Worm (Caenorhabditis elegans) whole organism, L4 larva: ENCODE measurements around the gene sdz-8.

ENCODE experiments used
- F10B5.3 ChIP-seq: sonication (generic microtip); optimal IDR thresholded peaks from 2 replicates; lab custom pipeline; 2016; ENCODE audit warnings: mild to moderate bottlenecking, missing genetic modification characterization, missing compliant biosample characterization
- F37D6.2 ChIP-seq: sonication (generic microtip); optimal IDR thresholded peaks from 2 replicates; lab custom pipeline; 2016; ENCODE audit warnings: mild to moderate bottlenecking, missing genetic modification characterization, missing compliant biosample characterization
- F44E2.7 ChIP-seq: fragments of 200-800 bp; sonication (Bioruptor generic); IDR thresholded peaks from 2 replicates; pipeline ENCODE4 v2.1.2; 2022; ENCODE audit warnings: missing genetic modification characterization, missing compliant biosample characterization
- F49E8.2 ChIP-seq: sonication (generic microtip); optimal IDR thresholded peaks from 2 replicates; lab custom pipeline; 2016; ENCODE audit warnings: missing compliant biosample characterization, mild to moderate bottlenecking, missing genetic modification characterization, borderline replicate concordance
- Y48G9A.11 ChIP-seq: fragments of 200-800 bp; sonication (Bioruptor generic); IDR thresholded peaks from 2 replicates; pipeline ENCODE4 v1.3.6; 2022; ENCODE audit warnings: missing genetic modification reagents, missing genetic modification characterization, missing compliant biosample characterization
- Y5F2A.4 ChIP-seq: fragments of 200-800 bp; sonication (Bioruptor generic); optimal IDR thresholded peaks from 2 replicates; lab custom pipeline; 2018; ENCODE audit warnings: mild to moderate bottlenecking, missing genetic modification characterization, missing compliant biosample characterization
- aha-1 ChIP-seq: fragments of 150-350 bp; peaks from one replicate; lab custom pipeline; 2014; ENCODE audit warnings: missing biosample characterization, missing genetic modification characterization
- aly-2 ChIP-seq: sonication (generic microtip); optimal IDR thresholded peaks from 2 replicates; lab custom pipeline; 2018; ENCODE audit warnings: missing biosample characterization, missing genetic modification characterization
- ama-1 ChIP-seq: fragments of 150-350 bp; optimal IDR thresholded peaks from 2 replicates; lab custom pipeline; 2014; ENCODE audit warnings: inconsistent platforms, mixed read lengths
- attf-4 ChIP-seq: sonication (generic microtip); optimal IDR thresholded peaks from 3 replicates; lab custom pipeline; 2017; ENCODE audit warnings: missing biosample characterization, missing genetic modification characterization
- ceh-62 ChIP-seq: sonication (generic microtip); optimal IDR thresholded peaks from 2 replicates; lab custom pipeline; 2017; ENCODE audit warnings: missing biosample characterization, missing genetic modification characterization
- ceh-82 ChIP-seq: sonication (generic microtip); optimal IDR thresholded peaks from 2 replicates; lab custom pipeline; 2017; ENCODE audit warnings: missing biosample characterization, missing genetic modification characterization
- ces-1 ChIP-seq: fragments of 150-350 bp; sonication (generic microtip); optimal IDR thresholded peaks from 4 replicates; lab custom pipeline; 2014; ENCODE audit warnings: missing biosample characterization, missing genetic modification reagents, missing genetic modification characterization
- ctbp-1 ChIP-seq: fragments of 200-800 bp; sonication (Bioruptor generic); IDR thresholded peaks from 2 replicates; pipeline ENCODE4 v1.3.6; 2022; ENCODE audit warnings: missing genetic modification reagents, missing genetic modification characterization, missing compliant biosample characterization
- daf-16 ChIP-seq, 3 experiments: sonication (generic microtip); optimal IDR thresholded peaks; 2 replicates each; lab custom pipeline; 2016 to 2017; ENCODE audit warnings: missing genetic modification characterization in 3 of 3, missing genetic modification reagents in 3 of 3, mild to moderate bottlenecking in 2 of 3, missing compliant biosample characterization in 2 of 3, missing biosample characterization in 1 of 3, moderate library complexity in 1 of 3
- daf-8 ChIP-seq: fragments of 200-800 bp; sonication (Bioruptor generic); IDR thresholded peaks from 2 replicates; pipeline ENCODE4 v1.3.6; 2022; ENCODE audit warnings: missing genetic modification characterization, missing compliant biosample characterization
- dmd-6 ChIP-seq: fragments of 200-800 bp; sonication (Bioruptor generic); IDR thresholded peaks from 2 replicates; pipeline ENCODE4 v1.3.6; 2022; ENCODE audit warnings: missing genetic modification reagents, missing genetic modification characterization, missing compliant biosample characterization
- dmd-8 ChIP-seq: fragments of 200-800 bp; sonication (Bioruptor generic); IDR thresholded peaks from 2 replicates; pipeline ENCODE4 v1.3.6; 2022; ENCODE audit warnings: missing genetic modification characterization, missing compliant biosample characterization
- dpl-1 ChIP-seq: fragments of 150-350 bp; optimal IDR thresholded peaks from 2 replicates; lab custom pipeline; 2014; ENCODE audit warnings: missing biosample characterization, missing genetic modification reagents, missing genetic modification characterization
- fkh-10 ChIP-seq: fragments of 150-350 bp; optimal IDR thresholded peaks from 2 replicates; lab custom pipeline; 2014; ENCODE audit warnings: missing biosample characterization, missing genetic modification reagents, missing genetic modification characterization
- hlh-11 ChIP-seq: fragments of 200-800 bp; sonication (Bioruptor generic); optimal IDR thresholded peaks from 2 replicates; lab custom pipeline; 2018; ENCODE audit warnings: mild to moderate bottlenecking, missing genetic modification characterization, missing compliant biosample characterization
- lim-7 ChIP-seq: fragments of 200-800 bp; sonication (Bioruptor generic); IDR thresholded peaks from 2 replicates; pipeline ENCODE4 v1.3.6; 2022; ENCODE audit warnings: missing genetic modification characterization, missing compliant biosample characterization
- lin-1 ChIP-seq: fragments of 200-800 bp; sonication (Bioruptor generic); IDR thresholded peaks from 2 replicates; pipeline ENCODE4 v1.3.6; 2022; ENCODE audit warnings: missing genetic modification reagents, missing genetic modification characterization, missing compliant biosample characterization
- lin-29 ChIP-seq: fragments of 200-800 bp; sonication (Bioruptor generic); IDR thresholded peaks from 2 replicates; pipeline ENCODE4 v1.3.6; 2022; ENCODE audit warnings: missing genetic modification reagents, missing genetic modification characterization, missing compliant biosample characterization
- lin-38 ChIP-seq: fragments of 200-800 bp; sonication (Bioruptor generic); IDR thresholded peaks from 2 replicates; pipeline ENCODE4 v1.3.6; 2022; ENCODE audit warnings: missing genetic modification reagents, missing genetic modification characterization, missing compliant biosample characterization
- lin-39 ChIP-seq: fragments of 150-350 bp; optimal IDR thresholded peaks from 2 replicates; lab custom pipeline; 2014; ENCODE audit warnings: missing biosample characterization, missing genetic modification reagents, missing genetic modification characterization
- madf-5 ChIP-seq, 2 experiments: fragments of 200-800 bp; sonication (Bioruptor generic); IDR thresholded peaks; 2 replicates each; pipeline ENCODE4 v1.3.6; 2022; ENCODE audit warnings: missing compliant biosample characterization in 2 of 2, missing genetic modification characterization in 2 of 2
- madf-9 ChIP-seq: fragments of 200-800 bp; sonication (Bioruptor generic); conservative IDR thresholded peaks from 2 replicates; pipeline ENCODE4 v1.3.6; 2022; ENCODE audit warnings: missing genetic modification reagents, missing genetic modification characterization, missing compliant biosample characterization
- mdl-1 ChIP-seq, 2 experiments: fragments of 150-350 bp in 1 of 2; sonication (generic microtip) in 1 of 2; optimal IDR thresholded peaks; 2 replicates each; lab custom pipeline; 2014 to 2017; ENCODE audit warnings: missing biosample characterization in 2 of 2, missing genetic modification characterization in 2 of 2
- mdt-29 ChIP-seq: fragments of 200-800 bp; sonication (Bioruptor generic); IDR thresholded peaks from 2 replicates; pipeline ENCODE4 v1.3.6; 2022; ENCODE audit warnings: missing genetic modification reagents, missing genetic modification characterization, missing compliant biosample characterization
- mxl-2 ChIP-seq: fragments of 200-800 bp; sonication (Bioruptor generic); conservative IDR thresholded peaks from 2 replicates; pipeline ENCODE4 v1.3.6; 2022; ENCODE audit warnings: missing genetic modification reagents, missing genetic modification characterization, missing compliant biosample characterization
- mxl-3 ChIP-seq: fragments of 200-800 bp; sonication (Bioruptor generic); optimal IDR thresholded peaks from 2 replicates; lab custom pipeline; 2018; ENCODE audit warnings: mild to moderate bottlenecking, missing genetic modification characterization, missing compliant biosample characterization
- nhr-102 ChIP-seq: sonication (generic microtip); optimal IDR thresholded peaks from 2 replicates; lab custom pipeline; 2016; ENCODE audit warnings: mild to moderate bottlenecking, missing genetic modification characterization, moderate library complexity, missing compliant biosample characterization
- nhr-111 ChIP-seq: fragments of 200-800 bp; sonication (Bioruptor generic); optimal IDR thresholded peaks from 2 replicates; lab custom pipeline; 2018; ENCODE audit warnings: mild to moderate bottlenecking, missing genetic modification characterization, missing compliant biosample characterization
- nhr-237 ChIP-seq: sonication (generic microtip); optimal IDR thresholded peaks from 2 replicates; lab custom pipeline; 2017; ENCODE audit warnings: missing biosample characterization, missing genetic modification characterization
- nhr-25 ChIP-seq: sonication (generic microtip); optimal IDR thresholded peaks from 2 replicates; lab custom pipeline; 2017; ENCODE audit warnings: missing genetic modification characterization, mild to moderate bottlenecking, missing compliant biosample characterization, antibody characterized with exemption, moderate library complexity, borderline replicate concordance; ENCODE audit not compliant: insufficient read depth
- nhr-42 ChIP-seq: fragments of 200-800 bp; sonication (Bioruptor generic); IDR thresholded peaks from 2 replicates; pipeline ENCODE4 v1.3.6; 2022; ENCODE audit warnings: missing genetic modification characterization, missing compliant biosample characterization
- nhr-48 ChIP-seq: sonication (generic microtip); optimal IDR thresholded peaks from 2 replicates; lab custom pipeline; 2016; ENCODE audit warnings: mild to moderate bottlenecking, missing genetic modification characterization, missing compliant biosample characterization
- nhr-76 ChIP-seq: fragments of 150-350 bp; optimal IDR thresholded peaks from 2 replicates; lab custom pipeline; 2014; ENCODE audit warnings: missing biosample characterization, missing genetic modification characterization
- nhr-77 ChIP-seq: fragments of 150-350 bp; optimal IDR thresholded peaks from 2 replicates; lab custom pipeline; 2014; ENCODE audit warnings: missing biosample characterization, missing genetic modification characterization
- pha-4 ChIP-seq, 2 experiments: fragments of 150-350 bp in 1 of 2; fragments of 200-800 bp in 1 of 2; sonication (Bioruptor generic) in 1 of 2; IDR thresholded peaks in 1 of 2; optimal IDR thresholded peaks in 1 of 2; 2 replicates each; pipeline versions ENCODE4 v1.3.6 to Lab custom; 2014 to 2022; ENCODE audit warnings: missing genetic modification characterization in 2 of 2, missing genetic modification reagents in 2 of 2, missing biosample characterization in 1 of 2, missing compliant biosample characterization in 1 of 2
- pqm-1 ChIP-seq: sonication (generic microtip); optimal IDR thresholded peaks from 2 replicates; lab custom pipeline; 2017; ENCODE audit warnings: missing biosample characterization, missing genetic modification characterization
- skn-1 ChIP-seq: fragments of 150-350 bp; optimal IDR thresholded peaks from 2 replicates; lab custom pipeline; 2014; ENCODE audit warnings: missing biosample characterization, missing genetic modification characterization
- snpc-4 ChIP-seq: fragments of 150-350 bp; optimal IDR thresholded peaks from 2 replicates; lab custom pipeline; 2014; ENCODE audit warnings: missing biosample characterization, missing genetic modification characterization
- spr-1 ChIP-seq: sonication (generic microtip); optimal IDR thresholded peaks from 2 replicates; lab custom pipeline; 2016; ENCODE audit warnings: mild to moderate bottlenecking, missing genetic modification characterization, missing compliant biosample characterization
- tag-97 ChIP-seq: fragments of 200-800 bp; sonication (Bioruptor generic); IDR thresholded peaks from 2 replicates; pipeline ENCODE4 v1.3.6; 2022; ENCODE audit warnings: missing genetic modification characterization, missing compliant biosample characterization
- tra-1 ChIP-seq: fragments of 200-800 bp; sonication (Bioruptor generic); IDR thresholded peaks from 2 replicates; pipeline ENCODE4 v1.3.6; 2022; ENCODE audit warnings: missing genetic modification reagents, missing genetic modification characterization, missing compliant biosample characterization
- zag-1 ChIP-seq: fragments of 150-350 bp; optimal IDR thresholded peaks from 2 replicates; lab custom pipeline; 2014; ENCODE audit warnings: missing biosample characterization, missing genetic modification characterization
- ztf-11 ChIP-seq: fragments of 150-350 bp; optimal IDR thresholded peaks from 2 replicates; lab custom pipeline; 2014; ENCODE audit warnings: missing biosample characterization, missing genetic modification characterization
- ztf-7 ChIP-seq: fragments of 150-350 bp; optimal IDR thresholded peaks from 2 replicates; lab custom pipeline; 2014; ENCODE audit warnings: missing biosample characterization, missing genetic modification characterization

Gene sdz-8

DNA sequence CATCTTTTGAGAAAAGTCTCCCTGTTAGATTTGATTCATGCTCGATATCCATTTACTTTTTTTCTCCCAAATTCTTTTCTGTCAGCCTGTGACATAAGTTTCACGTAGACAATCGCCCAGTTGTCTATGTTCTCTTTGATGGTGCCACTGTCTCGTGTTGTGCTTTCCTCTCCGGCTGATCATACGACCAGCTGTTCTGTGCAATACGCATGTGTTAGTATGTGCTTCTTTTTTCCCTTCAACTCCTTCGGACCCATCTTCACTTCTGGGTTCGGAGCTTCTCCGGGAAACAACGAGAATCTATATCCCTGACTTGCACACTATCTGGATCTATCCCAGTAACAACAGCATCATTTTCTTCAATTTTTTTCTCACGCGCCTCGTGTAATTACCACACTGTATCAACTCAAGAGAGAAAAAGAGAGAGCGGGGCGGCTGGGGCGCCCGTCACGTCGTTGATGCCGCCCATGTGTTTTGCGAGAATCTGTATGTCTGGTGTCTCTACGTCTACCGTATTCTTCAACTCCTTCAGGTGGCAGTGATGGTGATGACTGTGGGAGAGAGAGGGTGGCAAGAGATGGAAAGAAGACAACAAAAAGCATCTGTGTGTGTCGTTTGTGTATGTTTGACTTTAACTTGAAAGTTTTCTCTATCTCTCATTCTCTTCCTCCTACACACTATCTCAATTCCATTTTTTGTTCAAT lies 16.0 kb upstream of the sdz-8 start (continued):
- TF ChIP-seq daf-16 (GFP tag; optimal IDR thresholded peaks at IDR 0.05; lab: Kevin White, UChicago) (peak; percentile 62 to 96), daf-16 (tag; optimal IDR thresholded peaks at IDR 0.05; lab: Kevin White, UChicago) (peak; percentile 91), fkh-10 (GFP tag; lab: Kevin White, UChicago) (no peak), nhr-77 (peak; percentile 40), tra-1 (peak; percentile 81), ztf-11 (tag; lab: Kevin White, UChicago) (no peak), lim-7 (GFP tag; lab: Robert Waterston, UW) (no peak), mxl-2 (GFP tag; lab: Robert Waterston, UW) (no peak), nhr-102 (tag; lab: Kevin White, UChicago) (peak; percentile 49), dpl-1 (GFP tag; lab: Kevin White, UChicago) (no peak), daf-8 (GFP tag; lab: Robert Waterston, UW) (no peak), dmd-6 (peak; percentile 92), attf-4 (tag; lab: Kevin White, UChicago) (no peak), aly-2 (tag; lab: Kevin White, UChicago) (no peak), zag-1 (no peak), pha-4 (GFP tag; IDR thresholded peaks at IDR 0.05; lab: Robert Waterston, UW) (peak; percentile 59; the same call in 1 of the 2 replicates), pha-4 (tag; optimal IDR thresholded peaks at IDR 0.05; lab: Kevin White, UChicago) (peak; percentile 46), F10B5.3 (no peak), lin-1 (peak; percentile 64), mxl-3 (GFP tag; lab: Kevin White, UChicago) (peak; percentile 98), mdt-29 (0 out of 2 replicates have a peak, but pooled peaks have one; percentile 31), ztf-7 (tag; lab: Kevin White, UChicago) (no peak), snpc-4 (no peak), nhr-111 (no peak), ctbp-1 (GFP tag; lab: Robert Waterston, UW) (peak; percentile 43; the same call in 1 of the 2 replicates), Y48G9A.11 (GFP tag; lab: Robert Waterston, UW) (no peak), nhr-76 (no peak), spr-1 (tag; lab: Kevin White, UChicago) (peak; percentile 42), lin-29 (GFP tag; lab: Robert Waterston, UW) (0 out of 2 replicates have a peak, but pooled peaks have one; percentile 29), skn-1 (tag; lab: Kevin White, UChicago) (no peak), ama-1 (lab: Kevin White, UChicago) (no peak), ceh-82 (tag; lab: Kevin White, UChicago) (no peak), nhr-25 (tag; lab: Kevin White, UChicago) (peak; percentile 80), dmd-8 (no peak), mdl-1 (tag; optimal IDR thresholded peaks at IDR 0.05; lab: Kevin White, UChicago) (peak; percentile 78 to 96), nhr-42 (GFP tag; lab: Robert Waterston, UW) (no peak), lin-38 (GFP tag; lab: Robert Waterston, UW) (peak; percentile 48), hlh-11 (tag; lab: Kevin White, UChicago) (peak; percentile 99), nhr-237 (tag; lab: Kevin White, UChicago) (no peak), aha-1 (tag; lab: Kevin White, UChicago) (peak; percentile 88), madf-5 (GFP tag; IDR thresholded peaks at IDR 0.05; lab: Robert Waterston, UW) (no peak), lin-39 (tag; lab: Kevin White, UChicago) (no peak), ceh-62 (tag; lab: Kevin White, UChicago) (no peak), Y5F2A.4 (no peak), F37D6.2 (tag; lab: Kevin White, UChicago) (no peak), tag-97 (no peak), F44E2.7 (no peak), madf-9 (GFP tag; lab: Robert Waterston, UW) (peak; percentile 32; the same call in 1 of the 2 replicates), ces-1 (no peak), F49E8.2 (tag; lab: Kevin White, UChicago) (no peak), pqm-1 (tag; lab: Kevin White, UChicago) (peak; percentile 84), nhr-48 (tag; lab: Kevin White, UChicago) (peak; percentile 89)
